Worm (Caenorhabditis elegans) whole organism, mixed stage, embryonic: Measurements from ENCODE around the gene unc-61.

ENCODE experiments used
- bed-3 ChIP-seq: fragments of 200-800 bp; sonication (Bioruptor generic); optimal IDR thresholded peaks from 3 replicates; lab custom pipeline; 2018; ENCODE audit warnings: mild to moderate bottlenecking, missing genetic modification characterization, moderate library complexity, missing compliant biosample characterization
- blmp-1 ChIP-seq: fragments of 150-350 bp; optimal IDR thresholded peaks from 2 replicates; lab custom pipeline; 2014; ENCODE audit warnings: missing biosample characterization, missing genetic modification characterization
- ceh-83 ChIP-seq: fragments of 200-800 bp; sonication (Bioruptor generic); optimal IDR thresholded peaks from 2 replicates; lab custom pipeline; 2018; ENCODE audit warnings: mild to moderate bottlenecking, missing genetic modification characterization, missing compliant biosample characterization
- ces-1 ChIP-seq: fragments of 150-350 bp; optimal IDR thresholded peaks from 2 replicates; lab custom pipeline; 2014; ENCODE audit warnings: missing biosample characterization, missing genetic modification reagents, missing genetic modification characterization
- cnd-1 ChIP-seq: fragments of 200-800 bp; sonication (Bioruptor generic); optimal IDR thresholded peaks from 2 replicates; lab custom pipeline; 2018; ENCODE audit warnings: mild to moderate bottlenecking, missing genetic modification characterization, missing compliant biosample characterization
- drap-1 ChIP-seq: fragments of 200-800 bp; sonication (Bioruptor generic); optimal IDR thresholded peaks from 3 replicates; lab custom pipeline; 2018; ENCODE audit warnings: mild to moderate bottlenecking, missing genetic modification characterization, missing compliant biosample characterization
- elt-1 ChIP-seq: sonication (generic microtip); optimal IDR thresholded peaks from 2 replicates; lab custom pipeline; 2017; ENCODE audit warnings: missing genetic modification characterization, mild to moderate bottlenecking, missing compliant biosample characterization, antibody characterized with exemption, moderate library complexity, borderline replicate concordance; ENCODE audit not compliant: insufficient read depth
- flh-1 ChIP-seq: fragments of 200-800 bp; sonication (Bioruptor generic); optimal IDR thresholded peaks from 2 replicates; lab custom pipeline; 2018; ENCODE audit warnings: mild to moderate bottlenecking, missing genetic modification characterization, moderate library complexity, missing compliant biosample characterization
- ham-2 ChIP-seq: fragments of 200-800 bp; sonication (Bioruptor generic); optimal IDR thresholded peaks from 2 replicates; lab custom pipeline; 2018; ENCODE audit warnings: mild to moderate bottlenecking, missing genetic modification characterization, missing compliant biosample characterization
- hlh-1 ChIP-seq: fragments of 150-350 bp; optimal IDR thresholded peaks from 2 replicates; lab custom pipeline; 2014; ENCODE audit warnings: missing biosample characterization, missing genetic modification reagents, missing genetic modification characterization
- lin-13 ChIP-seq: fragments of 150-350 bp; optimal IDR thresholded peaks from 2 replicates; lab custom pipeline; 2014; ENCODE audit warnings: missing biosample characterization, missing genetic modification characterization
- lsy-2 ChIP-seq: fragments of 150-350 bp; optimal IDR thresholded peaks from 2 replicates; lab custom pipeline; 2014; ENCODE audit warnings: missing biosample characterization, missing genetic modification characterization
- mab-5 ChIP-seq: fragments of 150-350 bp; optimal IDR thresholded peaks from 2 replicates; lab custom pipeline; 2014; ENCODE audit warnings: missing biosample characterization, missing genetic modification characterization
- mep-1 ChIP-seq: fragments of 150-350 bp; optimal IDR thresholded peaks from 2 replicates; lab custom pipeline; 2017; ENCODE audit warnings: missing biosample characterization, missing genetic modification reagents, missing genetic modification characterization, inconsistent platforms
- mls-2 ChIP-seq: sonication (generic microtip); optimal IDR thresholded peaks from 2 replicates; lab custom pipeline; 2016; ENCODE audit warnings: mild to moderate bottlenecking, missing genetic modification characterization, moderate library complexity, missing compliant biosample characterization
- nhr-12 ChIP-seq: fragments of 150-350 bp; optimal IDR thresholded peaks from 2 replicates; lab custom pipeline; 2014; ENCODE audit warnings: missing biosample characterization, missing genetic modification characterization
- nhr-237 ChIP-seq: fragments of 150-350 bp; optimal IDR thresholded peaks from 2 replicates; lab custom pipeline; 2014; ENCODE audit warnings: missing biosample characterization, missing genetic modification characterization
- nhr-28 ChIP-seq: fragments of 150-350 bp; optimal IDR thresholded peaks from 2 replicates; lab custom pipeline; 2014; ENCODE audit warnings: missing biosample characterization, missing genetic modification characterization
- nhr-76 ChIP-seq: sonication (generic microtip); optimal IDR thresholded peaks from 2 replicates; lab custom pipeline; 2017; ENCODE audit warnings: missing biosample characterization, missing genetic modification characterization
- pha-4 ChIP-seq: fragments of 150-350 bp; optimal IDR thresholded peaks from 2 replicates; lab custom pipeline; 2018; ENCODE audit warnings: missing biosample characterization, missing genetic modification reagents, missing genetic modification characterization
- sem-2 ChIP-seq: fragments of 200-800 bp; sonication (Bioruptor generic); optimal IDR thresholded peaks from 2 replicates; lab custom pipeline; 2018; ENCODE audit warnings: mild to moderate bottlenecking, missing genetic modification characterization, missing compliant biosample characterization
- snpc-4 ChIP-seq: fragments of 150-350 bp; optimal IDR thresholded peaks from 2 replicates; lab custom pipeline; 2014; ENCODE audit warnings: missing biosample characterization, missing genetic modification characterization
- sptf-1 ChIP-seq: sonication (generic microtip); optimal IDR thresholded peaks from 2 replicates; lab custom pipeline; 2017; ENCODE audit warnings: mild to moderate bottlenecking, missing genetic modification characterization, moderate library complexity, missing compliant biosample characterization
- tbx-8 ChIP-seq: fragments of 200-800 bp; sonication (Bioruptor generic); optimal IDR thresholded peaks from 2 replicates; lab custom pipeline; 2018; ENCODE audit warnings: mild to moderate bottlenecking, missing genetic modification characterization, moderate library complexity, missing compliant biosample characterization
- unc-120 ChIP-seq: sonication (generic microtip); optimal IDR thresholded peaks from 2 replicates; lab custom pipeline; 2017; ENCODE audit warnings: missing genetic modification characterization, missing compliant biosample characterization; ENCODE audit not compliant: poor library complexity, severe bottlenecking
- unc-39 ChIP-seq: fragments of 150-350 bp; optimal IDR thresholded peaks from 2 replicates; lab custom pipeline; 2014; ENCODE audit warnings: missing biosample characterization, missing genetic modification characterization
- unc-62 ChIP-seq: fragments of 150-350 bp; optimal IDR thresholded peaks from 2 replicates; lab custom pipeline; 2014; ENCODE audit warnings: missing biosample characterization, missing genetic modification reagents, missing genetic modification characterization
- zip-8 ChIP-seq: fragments of 150-350 bp; optimal IDR thresholded peaks from 2 replicates; lab custom pipeline; 2014; ENCODE audit warnings: missing biosample characterization, missing genetic modification characterization
- ztf-11 ChIP-seq: fragments of 150-350 bp; optimal IDR thresholded peaks from 2 replicates; lab custom pipeline; 2014; ENCODE audit warnings: missing biosample characterization, missing genetic modification characterization

Gene unc-61

ce11 chrV:14734187-14734765, at the start of gene unc-61:
Gene unc-61, minus strand, starts transcription at chrV:14734237.
- TF ChIP-seq ces-1 (GFP tag; lab: Kevin White, UChicago) = peak; percentile 89
- no peak for TF ChIP-seq cnd-1 (tag; lab: Kevin White, UChicago)
- peak; percentile 1 for TF ChIP-seq mep-1
- TF ChIP-seq ztf-11 = no peak
- no peak for TF ChIP-seq elt-1

- TF ChIP-seq nhr-28 (no peak), elt-1 (no peak), ztf-11 (no peak), snpc-4 (tag; lab: Kevin White, UChicago) (no peak), sem-2 (GFP tag; lab: Kevin White, UChicago) (no peak), bed-3 (GFP tag; lab: Kevin White, UChicago) (no peak), unc-39 (tag; lab: Kevin White, UChicago) (no peak), mls-2 (no peak), mab-5 (tag; lab: Kevin White, UChicago) (no peak), sptf-1 (tag; lab: Kevin White, UChicago) (no peak), mep-1 (no peak), ham-2 (GFP tag; lab: Kevin White, UChicago) (no peak), flh-1 (no peak), zip-8 (tag; lab: Kevin White, UChicago) (no peak), nhr-237 (tag; lab: Kevin White, UChicago) (no peak)
Observed at ce11 chrV:14781130-14781529, 47.1 kb upstream of the unc-61 start, which contains the start of gene Y50E8A.11. Gene Y50E8A.11, plus strand, starts transcription at chrV:14781430.

- TF ChIP-seq lsy-2 (tag; lab: Kevin White, UChicago) (no peak), ceh-83 (GFP tag; lab: Kevin White, UChicago) (no peak), tbx-8 (GFP tag; lab: Kevin White, UChicago) (no peak), pha-4 (no peak), snpc-4 (tag; lab: Kevin White, UChicago) (no peak), elt-1 (no peak), flh-1 (no peak), hlh-1 (tag; lab: Kevin White, UChicago) (no peak)
Observed at ce11 chrV:14779644-14780043, 45.6 kb upstream of the unc-61 start, which contains the start of the genes scrm-7 and Y50E8A.10. Gene scrm-7, minus strand, starts transcription at chrV:14779744. Gene Y50E8A.10, plus strand, starts transcription at chrV:14779996.

DNA sequence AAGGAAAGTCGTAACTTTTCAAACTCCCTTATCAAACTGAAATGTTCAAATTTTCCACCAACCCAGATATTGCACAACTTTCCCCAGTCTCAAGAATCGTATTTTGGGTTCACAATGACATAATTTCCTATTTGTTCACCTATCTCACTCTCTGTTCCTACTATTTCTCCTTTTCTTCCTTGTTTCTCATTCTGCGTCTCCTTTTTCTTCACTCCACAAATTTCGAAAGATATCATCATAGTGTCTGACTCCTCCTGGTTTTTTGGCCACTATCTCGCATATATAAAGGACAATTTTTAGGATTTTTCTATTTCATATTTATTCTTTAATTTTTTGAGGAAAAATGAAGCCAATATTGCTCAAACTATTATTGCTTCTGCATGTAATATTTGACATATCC, 39.0 kb upstream of the unc-61 start, which contains the start of gene haf-7:
Gene haf-7 (plus strand): TSS at position 211 of the 400 bp plus-strand sequence.
- TF ChIP-seq zip-8 (tag; lab: Kevin White, UChicago) = no peak
- TF ChIP-seq bed-3 (GFP tag; lab: Kevin White, UChicago) = no peak
- no peak for TF ChIP-seq mep-1
- TF ChIP-seq ces-1 (GFP tag; lab: Kevin White, UChicago) = no peak
- no peak for TF ChIP-seq pha-4
- no peak for TF ChIP-seq blmp-1 (tag; lab: Kevin White, UChicago)
- no peak for TF ChIP-seq tbx-8 (GFP tag; lab: Kevin White, UChicago)
- TF ChIP-seq nhr-28 = no peak
- TF ChIP-seq unc-62 (GFP tag; lab: Kevin White, UChicago) = no peak
- no peak for TF ChIP-seq nhr-12 (tag; lab: Kevin White, UChicago)
- TF ChIP-seq nhr-237 (tag; lab: Kevin White, UChicago) = no peak
- no peak for TF ChIP-seq cnd-1 (tag; lab: Kevin White, UChicago)

ce11 chrV:14763582-14763981, 29.5 kb upstream of the unc-61 start:
- TF ChIP-seq unc-120 (tag; lab: Kevin White, UChicago) (no peak), lin-13 (tag; lab: Kevin White, UChicago) (no peak), nhr-12 (tag; lab: Kevin White, UChicago) (no peak), sptf-1 (tag; lab: Kevin White, UChicago) (no peak), flh-1 (no peak), snpc-4 (tag; lab: Kevin White, UChicago) (no peak), blmp-1 (tag; lab: Kevin White, UChicago) (no peak), drap-1 (GFP tag; lab: Kevin White, UChicago) (no peak), mep-1 (no peak), pha-4 (no peak), nhr-76 (no peak), nhr-28 (no peak), bed-3 (GFP tag; lab: Kevin White, UChicago) (no peak)
